Worm (Caenorhabditis elegans) whole organism, L1 larva: ENCODE data around the gene srh-265.

Experiments used
- F16B12.6 ChIP-seq: fragments of 150-350 bp; optimal IDR thresholded peaks from 2 replicates; lab custom pipeline; 2014; ENCODE audit warnings: missing biosample characterization, missing genetic modification characterization
- ama-1 ChIP-seq: fragments of 150-350 bp; optimal IDR thresholded peaks from 2 replicates; lab custom pipeline; 2014
- blmp-1 ChIP-seq: fragments of 150-350 bp; optimal IDR thresholded peaks from 2 replicates; lab custom pipeline; 2014; ENCODE audit warnings: missing biosample characterization, missing genetic modification characterization
- ceh-8 ChIP-seq: fragments of 200-800 bp; sonication (Bioruptor generic); optimal IDR thresholded peaks from 2 replicates; lab custom pipeline; 2018; ENCODE audit warnings: mild to moderate bottlenecking, missing genetic modification characterization, moderate library complexity, missing compliant biosample characterization
- ceh-82 ChIP-seq, 3 experiments: fragments of 150-350 bp in 1 of 3; sonication (generic microtip) in 2 of 3; optimal IDR thresholded peaks; 2 replicates each; lab custom pipeline; 2014 to 2017; ENCODE audit warnings: missing biosample characterization in 3 of 3, missing genetic modification characterization in 3 of 3
- ceh-88 ChIP-seq: fragments of 200-800 bp; sonication (Bioruptor generic); IDR thresholded peaks from 2 replicates; pipeline ENCODE4 v1.3.6; 2022; ENCODE audit warnings: missing genetic modification characterization, missing compliant biosample characterization
- ces-1 ChIP-seq: fragments of 150-350 bp; optimal IDR thresholded peaks from 2 replicates; lab custom pipeline; 2014; ENCODE audit warnings: missing biosample characterization, missing genetic modification reagents, missing genetic modification characterization
- dpl-1 ChIP-seq, 3 experiments: fragments of 150-350 bp in 2 of 3; sonication (generic microtip) in 1 of 3; optimal IDR thresholded peaks; 2 replicates each; lab custom pipeline; 2014 to 2017; ENCODE audit warnings: missing biosample characterization in 3 of 3, missing genetic modification characterization in 3 of 3, missing genetic modification reagents in 3 of 3
- dsc-1 ChIP-seq: sonication (generic microtip); optimal IDR thresholded peaks from 2 replicates; lab custom pipeline; 2016; ENCODE audit warnings: mild to moderate bottlenecking, missing genetic modification characterization, missing compliant biosample characterization
- efl-1 ChIP-seq, 4 experiments: fragments of 150-350 bp; optimal IDR thresholded peaks in 3 of 4; peaks in 1 of 4; 1 replicate in 1 of 4; 2 replicates in 3 of 4; lab custom pipeline; 2014; ENCODE audit warnings: missing biosample characterization in 2 of 4, missing genetic modification characterization in 2 of 4, missing genetic modification reagents in 2 of 4
- efl-3 ChIP-seq: fragments of 200-800 bp; sonication (Bioruptor generic); optimal IDR thresholded peaks from 2 replicates; lab custom pipeline; 2018; ENCODE audit warnings: mild to moderate bottlenecking, missing genetic modification characterization, missing compliant biosample characterization
- egl-13 ChIP-seq: sonication (generic microtip); optimal IDR thresholded peaks from 2 replicates; lab custom pipeline; 2016; ENCODE audit warnings: missing genotype, missing genetic modification reagents, missing genetic modification characterization, missing compliant biosample characterization
- egl-27 ChIP-seq, 2 experiments: fragments of 150-350 bp in 1 of 2; sonication (generic microtip); optimal IDR thresholded peaks; 3 replicates each; lab custom pipeline; 2017 to 2018; ENCODE audit warnings: missing biosample characterization in 2 of 2, missing genetic modification characterization in 2 of 2, missing genetic modification reagents in 2 of 2
- fkh-10 ChIP-seq: sonication (generic microtip); optimal IDR thresholded peaks from 2 replicates; lab custom pipeline; 2017; ENCODE audit warnings: missing biosample characterization, missing genetic modification reagents, missing genetic modification characterization
- fkh-8 ChIP-seq: sonication (generic microtip); optimal IDR thresholded peaks from 2 replicates; lab custom pipeline; 2016; ENCODE audit warnings: mild to moderate bottlenecking, missing genetic modification characterization, missing compliant biosample characterization
- grh-1 ChIP-seq: fragments of 200-800 bp; sonication (Bioruptor generic); IDR thresholded peaks from 2 replicates; pipeline ENCODE4 v1.3.6; 2022; ENCODE audit warnings: missing genetic modification reagents, missing genetic modification characterization, missing compliant biosample characterization
- hlh-17 ChIP-seq: fragments of 200-800 bp; sonication (Bioruptor generic); optimal IDR thresholded peaks from 2 replicates; lab custom pipeline; 2018; ENCODE audit warnings: missing genetic modification characterization, mild to moderate bottlenecking, missing compliant biosample characterization, moderate library complexity, borderline replicate concordance
- isw-1 ChIP-seq: fragments of 200-800 bp; sonication (Bioruptor generic); IDR thresholded peaks from 2 replicates; pipeline ENCODE4 v1.3.6; 2022; ENCODE audit warnings: missing genetic modification characterization, missing compliant biosample characterization
- jun-1 ChIP-seq: fragments of 150-350 bp; optimal IDR thresholded peaks from 2 replicates; lab custom pipeline; 2014; ENCODE audit warnings: missing biosample characterization, missing genetic modification reagents, missing genetic modification characterization
- lin-39 ChIP-seq: fragments of 150-350 bp; optimal IDR thresholded peaks from 2 replicates; lab custom pipeline; 2014; ENCODE audit warnings: missing biosample characterization, missing genetic modification reagents, missing genetic modification characterization
- lir-3 ChIP-seq: sonication (generic microtip); optimal IDR thresholded peaks from 2 replicates; lab custom pipeline; 2016; ENCODE audit warnings: mild to moderate bottlenecking, missing genetic modification characterization, moderate library complexity, missing compliant biosample characterization; ENCODE audit not compliant: poor library complexity
- lsy-2 ChIP-seq, 2 experiments: fragments of 150-350 bp; optimal IDR thresholded peaks; 2 replicates each; lab custom pipeline; 2014; ENCODE audit warnings: missing biosample characterization in 2 of 2, missing genetic modification characterization in 2 of 2
- mab-9 ChIP-seq: fragments of 200-800 bp; sonication (Bioruptor generic); IDR thresholded peaks from 2 replicates; pipeline ENCODE4 v1.3.6; 2022; ENCODE audit warnings: missing genetic modification reagents, missing genetic modification characterization, missing compliant biosample characterization
- nhr-11 ChIP-seq: fragments of 150-350 bp; optimal IDR thresholded peaks from 2 replicates; lab custom pipeline; 2014; ENCODE audit warnings: missing biosample characterization, missing genetic modification characterization
- nhr-20 ChIP-seq: sonication (generic microtip); optimal IDR thresholded peaks from 2 replicates; lab custom pipeline; 2016; ENCODE audit warnings: mild to moderate bottlenecking, missing genetic modification characterization, missing compliant biosample characterization
- nhr-28 ChIP-seq: fragments of 150-350 bp; optimal IDR thresholded peaks from 2 replicates; lab custom pipeline; 2014; ENCODE audit warnings: missing biosample characterization, missing genetic modification characterization
- nhr-47 ChIP-seq: sonication (generic microtip); optimal IDR thresholded peaks from 2 replicates; lab custom pipeline; 2016; ENCODE audit warnings: mild to moderate bottlenecking, missing genetic modification characterization, moderate library complexity, missing compliant biosample characterization
- nhr-71 ChIP-seq: sonication (generic microtip); optimal IDR thresholded peaks from 2 replicates; lab custom pipeline; 2016; ENCODE audit warnings: mild to moderate bottlenecking, missing genetic modification characterization, moderate library complexity, missing compliant biosample characterization
- nhr-76 ChIP-seq: sonication (generic microtip); optimal IDR thresholded peaks from 2 replicates; lab custom pipeline; 2017; ENCODE audit warnings: missing biosample characterization, missing genetic modification characterization
- nhr-77 ChIP-seq: fragments of 150-350 bp; optimal IDR thresholded peaks from 2 replicates; lab custom pipeline; 2014; ENCODE audit warnings: missing biosample characterization, missing genetic modification characterization
- nhr-85 ChIP-seq: sonication (generic microtip); peaks from one replicate; lab custom pipeline; 2016; ENCODE audit warnings: missing genetic modification characterization, inconsistent platforms, missing compliant biosample characterization
- nhr-90 ChIP-seq: sonication (generic microtip); optimal IDR thresholded peaks from 2 replicates; lab custom pipeline; 2016; ENCODE audit warnings: mild to moderate bottlenecking, missing genetic modification characterization, missing compliant biosample characterization; ENCODE audit not compliant: poor library complexity
- pqm-1 ChIP-seq: sonication (generic microtip); optimal IDR thresholded peaks from 3 replicates; lab custom pipeline; 2017; ENCODE audit warnings: missing biosample characterization, missing genetic modification characterization
- snpc-4 ChIP-seq: fragments of 150-350 bp; optimal IDR thresholded peaks from 2 replicates; lab custom pipeline; 2014; ENCODE audit warnings: missing biosample characterization, missing genetic modification characterization
- snu-23 ChIP-seq: sonication (generic microtip); optimal IDR thresholded peaks from 2 replicates; lab custom pipeline; 2016; ENCODE audit warnings: missing genetic modification characterization, missing compliant biosample characterization
- sup-37 ChIP-seq: fragments of 200-800 bp; sonication (Bioruptor generic); optimal IDR thresholded peaks from 2 replicates; lab custom pipeline; 2018; ENCODE audit warnings: mild to moderate bottlenecking, missing genetic modification characterization, missing compliant biosample characterization
- unc-30 ChIP-seq: sonication (generic microtip); optimal IDR thresholded peaks from 2 replicates; lab custom pipeline; 2017; ENCODE audit warnings: missing biosample characterization, missing genetic modification characterization
- unc-62 ChIP-seq: fragments of 150-350 bp; optimal IDR thresholded peaks from 2 replicates; lab custom pipeline; 2014; ENCODE audit warnings: missing biosample characterization, missing genetic modification reagents, missing genetic modification characterization
- vab-15 ChIP-seq: sonication (generic microtip); optimal IDR thresholded peaks from 2 replicates; lab custom pipeline; 2017; ENCODE audit warnings: missing genotype, mild to moderate bottlenecking, missing genetic modification characterization, missing compliant biosample characterization

srh-265 gene

DNA sequence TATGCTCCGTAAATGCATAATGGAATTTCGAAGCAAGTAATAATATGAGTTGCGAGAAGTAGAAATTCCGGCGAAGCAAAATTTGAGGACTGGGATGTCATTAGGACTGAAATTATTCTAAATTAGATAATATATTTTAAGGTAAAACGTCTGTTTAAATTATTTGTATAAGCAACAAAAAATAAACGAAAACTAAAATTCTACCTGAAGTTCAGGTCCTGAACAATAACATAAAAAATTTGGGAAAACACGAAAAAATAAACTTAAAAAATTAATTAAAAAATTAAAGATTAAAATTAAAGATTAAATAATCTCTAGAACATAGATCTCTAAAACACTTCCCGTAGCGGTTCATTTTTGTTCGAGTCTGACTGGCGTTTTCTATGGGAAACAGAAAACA, 36.2 kb upstream of the srh-265 start, which contains the start of gene srh-251:
Gene srh-251, minus strand, starts transcription at position 101 of the 400 bp plus-strand sequence.
- TF ChIP-seq egl-27 (tag; optimal IDR thresholded peaks at IDR 0.05; lab: Kevin White, UChicago) (no peak), dsc-1 (tag; lab: Kevin White, UChicago) (no peak), ceh-82 (tag; optimal IDR thresholded peaks at IDR 0.05; lab: Kevin White, UChicago) (no peak), nhr-28 (tag; lab: Kevin White, UChicago) (no peak)
- TF ChIP-seq, all 84 proteins: peak for 0

DNA sequence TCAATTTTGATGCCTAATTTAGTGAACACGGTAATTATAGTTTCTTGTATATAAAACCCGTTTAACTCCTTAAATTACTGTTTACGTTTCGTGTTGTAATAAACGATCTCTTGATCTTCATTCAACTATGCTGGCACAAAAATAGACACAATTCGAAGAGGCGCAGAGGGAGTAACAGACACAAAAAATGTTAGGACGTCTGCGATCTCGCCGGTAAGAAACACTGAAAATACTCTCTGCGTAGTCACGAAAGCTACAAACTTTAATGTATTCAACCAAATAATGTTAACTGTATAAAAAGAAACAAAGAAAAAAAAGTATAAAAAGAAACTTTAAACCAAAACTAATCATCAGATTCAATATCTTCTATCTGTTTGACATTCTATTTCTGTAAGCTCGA, 35.2 kb upstream of the srh-265 start, which contains the start of gene dhs-23:
Gene dhs-23, plus strand, starts transcription at position 363 of the 400 bp plus-strand sequence.
- TF ChIP-seq egl-13 (tag; lab: Kevin White, UChicago) (no peak), ama-1 (lab: Kevin White, UChicago) (no peak), nhr-76 (no peak), efl-1 (optimal IDR thresholded peaks at IDR 0.05; lab: Kevin White, UChicago) (no peak), efl-1 (GFP tag; optimal IDR thresholded peaks at IDR 0.05 in 1 of 2; lab: Kevin White, UChicago) (peak in 1 of 2 experiments; percentile 29), unc-30 (no peak), nhr-20 (tag; lab: Kevin White, UChicago) (peak; percentile 54), unc-62 (no peak), fkh-10 (GFP tag; lab: Kevin White, UChicago) (no peak)

DNA sequence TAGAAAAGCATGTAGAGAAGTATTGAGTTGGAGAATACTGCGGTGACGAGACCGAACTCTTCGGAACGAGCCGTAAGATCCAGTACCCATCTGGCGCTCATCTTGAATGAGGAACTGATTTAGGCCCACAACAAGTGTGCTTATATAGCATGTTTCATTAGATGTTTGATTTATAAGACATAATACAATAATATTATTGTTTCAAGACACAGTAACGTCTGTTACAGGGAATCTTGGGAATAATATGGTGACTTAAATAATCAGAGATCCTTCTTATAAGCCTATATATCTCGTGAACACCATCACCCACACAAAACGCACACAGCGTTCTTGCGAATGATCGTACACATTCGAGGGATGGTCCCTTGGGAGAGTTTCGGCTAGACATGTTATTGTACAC, 32.3 kb upstream of the srh-265 start, which contains the start of gene str-88:
Gene str-88, minus strand, starts transcription at position 101 of the 400 bp plus-strand sequence.
- TF ChIP-seq nhr-90: no peak
- no peak for TF ChIP-seq nhr-47 (tag; lab: Kevin White, UChicago)
- TF ChIP-seq hlh-17: no peak
- no peak for TF ChIP-seq ces-1 (GFP tag; lab: Kevin White, UChicago)
- no peak for TF ChIP-seq pqm-1 (tag; lab: Kevin White, UChicago)
- TF ChIP-seq lsy-2 (tag; optimal IDR thresholded peaks at IDR 0.05; lab: Kevin White, UChicago): no peak
- TF ChIP-seq mab-9: no peak
- no peak for TF ChIP-seq lin-39 (tag; lab: Kevin White, UChicago)
- no peak for TF ChIP-seq ceh-88 (GFP tag; lab: Robert Waterston, UW)
- no peak for TF ChIP-seq snpc-4 (tag; lab: Kevin White, UChicago)
- no peak for TF ChIP-seq lir-3 (tag; lab: Kevin White, UChicago)

DNA sequence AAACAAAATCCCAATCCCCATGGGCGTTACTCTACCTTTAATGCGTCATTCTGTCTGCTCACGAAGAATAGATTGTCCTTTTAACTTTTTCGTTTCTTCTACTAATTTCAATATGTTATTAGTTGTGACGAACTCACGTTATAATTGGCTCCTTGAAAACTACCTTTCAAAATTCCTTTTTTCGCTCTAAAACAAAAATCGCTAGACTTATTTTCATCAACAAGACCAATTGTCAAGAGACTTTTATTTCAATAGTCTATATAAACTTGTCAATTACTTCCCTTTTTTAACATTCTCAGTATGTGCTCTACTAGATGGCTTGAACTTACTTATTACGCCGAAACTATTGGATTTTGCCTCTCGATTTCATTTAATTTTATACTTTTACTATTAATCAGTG, 31.3 kb upstream of the srh-265 start, which contains the start of gene str-102:
Gene str-102, plus strand, starts transcription at position 301 of the 400 bp plus-strand sequence.
- no peak for TF ChIP-seq isw-1 (GFP tag; lab: Robert Waterston, UW)
- TF ChIP-seq egl-13 (tag; lab: Kevin White, UChicago): no peak
- peak; percentile 72 for TF ChIP-seq ceh-8 (GFP tag; lab: Kevin White, UChicago)
- TF ChIP-seq, all 84 proteins: peak for 1

DNA sequence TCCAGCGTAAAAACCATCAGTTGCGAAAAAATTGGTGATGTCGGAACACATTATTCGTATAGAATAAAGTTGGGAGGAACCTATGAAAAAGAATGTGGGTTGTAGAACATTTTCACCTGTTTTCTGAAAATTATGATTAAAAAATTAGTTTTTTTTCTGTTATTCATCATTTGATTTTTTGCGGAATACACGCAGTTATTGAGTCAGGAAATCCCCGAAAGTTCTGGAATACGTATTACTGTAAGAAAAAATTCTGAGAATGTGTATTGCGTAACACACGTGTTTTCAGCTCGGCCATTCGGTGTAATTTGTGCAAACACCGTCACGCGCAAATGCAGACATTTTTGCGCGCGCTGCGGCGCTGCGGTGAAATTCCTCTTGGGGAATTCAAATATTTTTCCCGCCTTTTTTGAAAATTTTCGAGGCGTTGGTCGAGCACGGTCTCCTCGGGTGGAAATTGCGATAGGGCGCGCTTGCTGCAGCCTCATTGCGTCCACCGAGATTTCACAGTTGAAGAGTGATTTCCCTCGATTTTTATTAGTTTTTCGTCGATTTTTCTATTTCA, 27.1 kb upstream of the srh-265 start, which contains the start of gene srh-170:
Gene srh-170, minus strand, starts transcription at position 51 of the 565 bp plus-strand sequence.
- no peak for TF ChIP-seq fkh-8 (tag; lab: Kevin White, UChicago)
- no peak for TF ChIP-seq nhr-11 (tag; lab: Kevin White, UChicago)
- no peak for TF ChIP-seq ceh-88 (GFP tag; lab: Robert Waterston, UW)
- no peak for TF ChIP-seq ceh-82 (tag; optimal IDR thresholded peaks at IDR 0.05; lab: Kevin White, UChicago)
- 0 out of 2 replicates have a peak, but pooled peaks have one; percentile 16 for TF ChIP-seq isw-1 (GFP tag; lab: Robert Waterston, UW)
- TF ChIP-seq efl-3 (GFP tag; lab: Kevin White, UChicago): no peak
- TF ChIP-seq nhr-77 (tag; lab: Kevin White, UChicago): no peak
- no peak for TF ChIP-seq nhr-28 (tag; lab: Kevin White, UChicago)
- TF ChIP-seq F16B12.6 (tag; lab: Kevin White, UChicago): peak; percentile 49
- peak; percentile 57 for TF ChIP-seq grh-1 (GFP tag; lab: Robert Waterston, UW)
- no peak for TF ChIP-seq blmp-1 (tag; lab: Kevin White, UChicago)
- peak; percentile 23 for TF ChIP-seq snu-23 (GFP tag; lab: Kevin White, UChicago)
- no peak for TF ChIP-seq vab-15 (tag; lab: Kevin White, UChicago)
- TF ChIP-seq nhr-71 (tag; lab: Kevin White, UChicago): peak; percentile 11
- TF ChIP-seq nhr-47 (tag; lab: Kevin White, UChicago): peak; percentile 8
- peak; percentile 35 to 73 for TF ChIP-seq efl-1 (optimal IDR thresholded peaks at IDR 0.05; lab: Kevin White, UChicago)
- peak; percentile 46 to 72 for TF ChIP-seq efl-1 (GFP tag; optimal IDR thresholded peaks at IDR 0.05 in 1 of 2; lab: Kevin White, UChicago)
- no peak for TF ChIP-seq nhr-85
- no peak for TF ChIP-seq jun-1
- no peak for TF ChIP-seq sup-37 (GFP tag; lab: Kevin White, UChicago)
- peak in 2 of 3 experiments; percentile 16 to 52 for TF ChIP-seq dpl-1 (GFP tag; optimal IDR thresholded peaks at IDR 0.05; lab: Kevin White, UChicago)
